Fruit fly (Drosophila melanogaster) S2 (cell line): ENCODE results near the gene CG14452.

ENCODE experiments used
- CG8478 ChIP-seq: fragments of >200 bp; optimal IDR thresholded peaks from 2 replicates; lab custom pipeline; 2018
- CTCF ChIP-seq, 2 experiments: fragments of >200 bp; optimal IDR thresholded peaks; 2 replicates each; lab custom pipeline; 2018

DNA sequence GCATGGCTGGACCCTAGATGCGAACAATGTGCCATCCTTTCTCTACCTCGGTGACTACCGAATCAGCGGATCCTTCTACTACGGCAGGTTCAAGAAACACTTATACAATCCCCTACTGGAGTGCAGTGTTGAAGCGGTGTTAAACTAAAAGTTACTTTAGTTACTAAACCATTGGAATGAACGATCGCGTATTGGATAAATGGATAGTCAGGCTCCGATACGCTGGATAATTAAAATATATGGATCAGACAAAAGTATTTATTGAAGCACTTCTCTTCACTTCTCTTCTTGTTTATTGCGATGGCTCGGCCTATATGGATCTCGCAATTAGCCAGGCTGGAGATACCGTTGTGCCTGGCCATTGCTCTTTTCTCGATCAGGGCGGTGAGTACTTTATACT is 47.4 kb upstream of the CG14452 start, which contains the start of gene CG33770:
- TF ChIP-seq CG8478 (no peak), CTCF (optimal IDR thresholded peaks at IDR 0.05; lab: Kevin White, UChicago) (no peak)
